Worm (Caenorhabditis elegans): ENCODE data around the gene fbxa-36.
"Not testable (repeated sequence)": the region's sequence is repeated elsewhere in the genome, so short reads cannot be mapped to it uniquely, and the experiment has no call there.

ce11 chrIII:1263692-1264091 lies 29.3 kb downstream of the fbxa-36 start, which contains the start of gene srz-9:
- not testable (repeated sequence) for TF ChIP-seq cog-1 (tag; optimal IDR thresholded peaks at IDR 0.05); klf-2 (GFP tag; conservative IDR thresholded peaks at IDR 0.05); flt-1 (GFP tag; IDR thresholded peaks at IDR 0.05); med-1 (GFP tag; optimal IDR thresholded peaks at IDR 0.05; ENCODE audit: insufficient read depth); T22C8.4 (GFP tag; IDR thresholded peaks at IDR 0.05); ztf-23 (GFP tag; IDR thresholded peaks at IDR 0.05)

All from whole organism, midembryonic.